Worm (Caenorhabditis elegans) whole organism, young adult: ENCODE data around the gene H03G16.1.

Experiments used
- B0261.1 ChIP-seq: sonication (generic microtip); optimal IDR thresholded peaks from 2 replicates; lab custom pipeline; 2016; ENCODE audit warnings: mild to moderate bottlenecking, missing genetic modification characterization, moderate library complexity, missing compliant biosample characterization
- C06A6.2 ChIP-seq: fragments of 200-800 bp; sonication (Bioruptor generic); conservative IDR thresholded peaks from 2 replicates; pipeline ENCODE4 v1.3.6; 2022; ENCODE audit warnings: missing genetic modification characterization, missing compliant biosample characterization
- D2030.7 ChIP-seq: fragments of 200-800 bp; sonication (Bioruptor generic); IDR thresholded peaks from 2 replicates; pipeline ENCODE4 v1.3.6; 2022; ENCODE audit warnings: missing genetic modification reagents, missing genetic modification characterization, missing compliant biosample characterization
- F23B12.7 ChIP-seq: sonication (generic microtip); optimal IDR thresholded peaks from 2 replicates; lab custom pipeline; 2017; ENCODE audit warnings: missing genetic modification characterization, mild to moderate bottlenecking, missing compliant biosample characterization, antibody characterized with exemption, moderate library complexity; ENCODE audit not compliant: insufficient read depth
- F37B4.10 ChIP-seq: fragments of 200-800 bp; sonication (Bioruptor generic); IDR thresholded peaks from 2 replicates; pipeline ENCODE4 v1.3.6; 2022; ENCODE audit warnings: missing genetic modification characterization, missing compliant biosample characterization
- F57A8.1 ChIP-seq: fragments of 200-800 bp; sonication (Bioruptor generic); optimal IDR thresholded peaks from 2 replicates; lab custom pipeline; 2018; ENCODE audit warnings: mild to moderate bottlenecking, missing genetic modification characterization, moderate library complexity, missing compliant biosample characterization
- T07F8.4 ChIP-seq: sonication (generic microtip); optimal IDR thresholded peaks from 2 replicates; lab custom pipeline; 2016; ENCODE audit warnings: mild to moderate bottlenecking, missing genetic modification characterization, moderate library complexity, missing compliant biosample characterization
- atf-7 ChIP-seq: sonication (generic microtip); optimal IDR thresholded peaks from 2 replicates; lab custom pipeline; 2017; ENCODE audit warnings: mild to moderate bottlenecking, missing genetic modification characterization, missing compliant biosample characterization
- cebp-2 ChIP-seq: fragments of 200-800 bp; sonication (Bioruptor generic); IDR thresholded peaks from 2 replicates; pipeline ENCODE4 v1.3.6; 2022; ENCODE audit warnings: missing genetic modification characterization, missing compliant biosample characterization
- dpff-1 ChIP-seq: sonication (generic microtip); optimal IDR thresholded peaks from 2 replicates; lab custom pipeline; 2017; ENCODE audit warnings: mild to moderate bottlenecking, missing genetic modification characterization, missing compliant biosample characterization
- dpl-1 ChIP-seq: fragments of 150-350 bp; optimal IDR thresholded peaks from 2 replicates; lab custom pipeline; 2014; ENCODE audit warnings: missing biosample characterization, missing genetic modification reagents, missing genetic modification characterization
- egrh-3 ChIP-seq: fragments of 200-800 bp; sonication (Bioruptor generic); IDR thresholded peaks from 2 replicates; pipeline ENCODE4 v1.3.6; 2022; ENCODE audit warnings: missing genetic modification reagents, missing genetic modification characterization, missing compliant biosample characterization
- ets-4 ChIP-seq: fragments of 200-800 bp; sonication (Bioruptor generic); optimal IDR thresholded peaks from 2 replicates; lab custom pipeline; 2018; ENCODE audit warnings: mild to moderate bottlenecking, missing genetic modification characterization, missing compliant biosample characterization
- fkh-3 ChIP-seq: sonication (generic microtip); optimal IDR thresholded peaks from 2 replicates; lab custom pipeline; 2016; ENCODE audit warnings: mild to moderate bottlenecking, missing genetic modification characterization, missing compliant biosample characterization
- hmg-1.2 ChIP-seq: fragments of 200-800 bp; sonication (Bioruptor generic); IDR thresholded peaks from 2 replicates; pipeline ENCODE4 v1.3.6; 2022; ENCODE audit warnings: missing genetic modification reagents, missing genetic modification characterization, missing compliant biosample characterization
- let-607 ChIP-seq, 2 experiments: fragments of 200-800 bp in 1 of 2; sonication (Bioruptor generic) in 1 of 2; sonication (generic microtip) in 1 of 2; optimal IDR thresholded peaks; 2 replicates each; lab custom pipeline; 2016 to 2018; ENCODE audit warnings: mild to moderate bottlenecking in 2 of 2, missing compliant biosample characterization in 2 of 2, missing genetic modification characterization in 2 of 2, moderate library complexity in 2 of 2, missing genotype in 1 of 2
- lin-35 ChIP-seq, 3 experiments: fragments of 150-350 bp in 2 of 3; sonication (generic microtip) in 1 of 3; optimal IDR thresholded peaks; 2 replicates each; lab custom pipeline; 2014 to 2018; ENCODE audit warnings: missing biosample characterization in 3 of 3, missing genetic modification characterization in 3 of 3, missing genetic modification reagents in 3 of 3
- lsl-1 ChIP-seq: fragments of 200-800 bp; sonication (Bioruptor generic); optimal IDR thresholded peaks from 2 replicates; lab custom pipeline; 2018; ENCODE audit warnings: mild to moderate bottlenecking, missing genetic modification characterization, moderate library complexity, missing compliant biosample characterization
- madf-8 ChIP-seq: fragments of 200-800 bp; sonication (Bioruptor generic); conservative IDR thresholded peaks from 2 replicates; pipeline ENCODE4 v1.3.6; 2022; ENCODE audit warnings: missing genetic modification reagents, missing genetic modification characterization, missing compliant biosample characterization
- mes-4 ChIP-seq: sonication (generic microtip); optimal IDR thresholded peaks from 2 replicates; lab custom pipeline; 2016; ENCODE audit warnings: missing genotype, missing genetic modification characterization, missing compliant biosample characterization
- nhr-80 ChIP-seq: sonication (generic microtip); optimal IDR thresholded peaks from 2 replicates; lab custom pipeline; 2016; ENCODE audit warnings: missing genetic modification characterization, missing compliant biosample characterization
- pha-4 ChIP-seq: fragments of 150-350 bp; sonication (generic microtip); optimal IDR thresholded peaks from 2 replicates; lab custom pipeline; 2014; ENCODE audit warnings: missing biosample characterization, missing genetic modification reagents, missing genetic modification characterization
- repo-1 ChIP-seq: sonication (generic microtip); optimal IDR thresholded peaks from 2 replicates; lab custom pipeline; 2017; ENCODE audit warnings: mild to moderate bottlenecking, missing genetic modification characterization, missing compliant biosample characterization
- sea-2 ChIP-seq: fragments of 200-800 bp; sonication (Bioruptor generic); IDR thresholded peaks from 2 replicates; pipeline ENCODE4 v1.3.6; 2022; ENCODE audit warnings: missing genetic modification characterization, missing compliant biosample characterization
- snpc-1.1 ChIP-seq: sonication (generic microtip); optimal IDR thresholded peaks from 2 replicates; lab custom pipeline; 2017; ENCODE audit warnings: missing genetic modification characterization, mild to moderate bottlenecking, missing compliant biosample characterization, antibody characterized with exemption, moderate library complexity, missing genotype, missing genetic modification reagents; ENCODE audit not compliant: insufficient read depth
- snpc-3.4 ChIP-seq: sonication (generic microtip); optimal IDR thresholded peaks from 2 replicates; lab custom pipeline; 2017; ENCODE audit warnings: missing genetic modification characterization, mild to moderate bottlenecking, missing compliant biosample characterization, antibody characterized with exemption, moderate library complexity, missing genotype, missing genetic modification reagents
- snpc-4 ChIP-seq, 5 experiments: fragments of 150-350 bp in 1 of 5; sonication (generic microtip) in 4 of 5; optimal IDR thresholded peaks; 2 replicates each; lab custom pipeline; 2014 to 2018; ENCODE audit warnings: missing genetic modification characterization in 5 of 5, missing biosample characterization in 3 of 5, antibody characterized with exemption in 2 of 5, mild to moderate bottlenecking in 2 of 5, missing compliant biosample characterization in 2 of 5, missing genotype in 2 of 5, moderate library complexity in 2 of 5, missing genetic modification reagents in 1 of 5
- xnd-1 ChIP-seq: sonication (generic microtip); optimal IDR thresholded peaks from 2 replicates; lab custom pipeline; 2016; ENCODE audit warnings: missing genotype, missing genetic modification reagents, missing genetic modification characterization, missing compliant biosample characterization
- zfh-2 ChIP-seq: fragments of 200-800 bp; sonication (Bioruptor generic); conservative IDR thresholded peaks from 2 replicates; pipeline ENCODE4 v1.3.6; 2022; ENCODE audit warnings: missing genetic modification reagents, missing genetic modification characterization, missing compliant biosample characterization
- ztf-22 ChIP-seq: fragments of 200-800 bp; sonication (Bioruptor generic); optimal IDR thresholded peaks from 2 replicates; lab custom pipeline; 2018; ENCODE audit warnings: mild to moderate bottlenecking, missing genetic modification characterization, moderate library complexity, missing compliant biosample characterization
- ztf-26 ChIP-seq: sonication (generic microtip); optimal IDR thresholded peaks from 2 replicates; lab custom pipeline; 2017; ENCODE audit warnings: missing genetic modification characterization, missing compliant biosample characterization
- ztf-28 ChIP-seq: fragments of 200-800 bp; sonication (Bioruptor generic); IDR thresholded peaks from 2 replicates; pipeline ENCODE4 v1.3.6; 2022; ENCODE audit warnings: missing genetic modification reagents, missing genetic modification characterization, missing compliant biosample characterization
- ztf-3 ChIP-seq: fragments of 200-800 bp; sonication (Bioruptor generic); optimal IDR thresholded peaks from 2 replicates; lab custom pipeline; 2018; ENCODE audit warnings: mild to moderate bottlenecking, missing genetic modification characterization, missing compliant biosample characterization
- ztf-6 ChIP-seq: fragments of 200-800 bp; sonication (Bioruptor generic); IDR thresholded peaks from 2 replicates; pipeline ENCODE4 v1.3.6; 2022; ENCODE audit warnings: missing genetic modification reagents, missing genetic modification characterization, missing compliant biosample characterization

H03G16.1 gene

ce11 chrX:15056737-15057136 lies 3.1 kb downstream of the H03G16.1 start, which contains the start of gene H03G16.5:
Gene H03G16.5 (minus strand): TSS chrX:15056837.
- no peak for TF ChIP-seq mes-4 (tag; lab: Kevin White, UChicago)

DNA sequence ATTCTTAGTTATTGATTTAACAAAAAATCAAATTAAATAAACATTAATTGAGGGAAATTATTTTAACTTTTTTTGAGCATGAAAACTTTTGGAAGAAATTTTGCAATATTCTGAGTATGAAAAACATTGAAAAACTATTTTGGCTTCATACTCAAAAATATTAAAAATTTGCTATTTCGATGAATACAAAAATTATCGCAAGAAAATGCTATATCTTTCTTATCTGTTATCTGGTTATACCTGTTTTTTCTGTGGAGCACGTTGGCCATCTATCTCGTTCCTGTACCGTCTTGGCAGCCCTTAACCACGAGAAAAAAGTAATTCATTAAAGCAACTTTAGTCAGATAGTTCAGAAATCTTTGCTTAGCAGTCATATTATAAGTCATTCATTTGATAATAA lies 4.2 kb downstream of the H03G16.1 start:
- TF ChIP-seq snpc-4 (GFP tag; optimal IDR thresholded peaks at IDR 0.05; lab: Kevin White, UChicago) (no peak), snpc-4 (tag; optimal IDR thresholded peaks at IDR 0.05; lab: Kevin White, UChicago) (no peak), madf-8 (GFP tag; lab: Robert Waterston, UW) (no peak), xnd-1 (tag; lab: Kevin White, UChicago) (no peak)

ce11 chrX:15060303-15060702 lies 6.6 kb downstream of the H03G16.1 start, which contains the start of gene fbxa-96:
Gene fbxa-96 (minus strand): TSS chrX:15060403.
- TF ChIP-seq fkh-3 = no peak
- no peak for TF ChIP-seq dpl-1 (GFP tag; lab: Kevin White, UChicago)
- no peak for TF ChIP-seq hmg-1.2 (GFP tag; lab: Robert Waterston, UW)
- no peak for TF ChIP-seq atf-7 (tag; lab: Kevin White, UChicago)
- TF ChIP-seq F57A8.1 = no peak
- no peak for TF ChIP-seq dpff-1 (tag; lab: Kevin White, UChicago)
- no peak for TF ChIP-seq cebp-2 (GFP tag; lab: Robert Waterston, UW)
- no peak for TF ChIP-seq let-607 (tag; optimal IDR thresholded peaks at IDR 0.05; lab: Kevin White, UChicago)
- TF ChIP-seq D2030.7 (GFP tag; lab: Robert Waterston, UW) = no peak
- TF ChIP-seq ztf-22 (GFP tag; lab: Kevin White, UChicago) = no peak
- TF ChIP-seq pha-4 = no peak
- TF ChIP-seq ztf-3 (GFP tag; lab: Kevin White, UChicago) = no peak
- TF ChIP-seq ztf-6 (GFP tag; lab: Robert Waterston, UW) = no peak
- TF ChIP-seq sea-2 (GFP tag; lab: Robert Waterston, UW) = no peak
- no peak for TF ChIP-seq lin-35 (GFP tag; optimal IDR thresholded peaks at IDR 0.05; lab: Kevin White, UChicago)
- no peak for TF ChIP-seq F37B4.10 (GFP tag; lab: Robert Waterston, UW)
- TF ChIP-seq B0261.1 (tag; lab: Kevin White, UChicago) = no peak

DNA sequence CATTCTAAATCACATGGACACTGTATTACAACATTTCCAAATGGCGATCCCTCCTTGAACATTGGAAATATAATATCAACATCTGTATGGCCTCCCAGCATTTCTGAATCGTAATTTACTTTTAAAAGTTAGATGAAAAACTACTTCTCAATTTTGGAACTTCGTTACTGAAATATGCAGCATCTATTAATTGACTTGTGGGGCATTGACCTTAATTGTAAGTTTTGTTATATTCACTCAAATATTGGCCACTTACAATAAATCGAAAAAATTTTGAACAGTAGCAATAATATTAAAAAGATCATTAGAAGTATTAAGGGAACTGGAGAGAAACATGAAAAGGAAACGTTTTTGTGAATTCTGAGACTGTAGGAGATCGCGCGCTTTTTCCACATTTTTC lies 15.6 kb downstream of the H03G16.1 start, which contains the start of gene mam-6:
mam-6 (minus strand) TSS at position 101 of the 400 bp plus-strand sequence.
- no peak for TF ChIP-seq F23B12.7 (tag; lab: Kevin White, UChicago)
- TF ChIP-seq repo-1 (tag; lab: Kevin White, UChicago) = no peak

DNA sequence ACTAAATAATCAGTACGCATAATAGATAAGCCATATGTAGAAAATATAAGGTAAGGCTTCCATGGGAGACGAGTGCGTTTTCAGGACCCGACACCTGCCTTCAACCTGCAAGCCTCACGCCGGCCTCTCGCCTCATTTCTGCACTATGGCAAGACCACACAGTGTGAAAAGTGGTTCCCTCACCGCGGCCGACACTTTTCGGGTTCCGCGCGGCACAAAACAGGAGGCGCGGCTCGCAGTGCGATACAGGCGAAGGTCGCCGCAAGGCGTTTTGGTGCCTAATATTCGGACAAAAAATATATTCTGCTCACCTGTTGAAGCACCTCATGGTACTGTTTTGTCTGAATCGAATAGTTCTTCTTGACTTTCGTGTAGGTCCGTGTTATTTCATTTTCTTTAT lies 16.5 kb downstream of the H03G16.1 start:
- TF ChIP-seq zfh-2 (GFP tag; lab: Robert Waterston, UW) = peak; percentile 82
- no peak for TF ChIP-seq nhr-80 (tag; lab: Kevin White, UChicago)
- peak; percentile 21; the same call in 1 of the 2 replicates for TF ChIP-seq egrh-3 (GFP tag; lab: Robert Waterston, UW)
- TF ChIP-seq snpc-4 (GFP tag; optimal IDR thresholded peaks at IDR 0.05; lab: Kevin White, UChicago) = peak; percentile 51
- peak in 3 of 4 experiments; percentile 50 to 88 (median 82) for TF ChIP-seq snpc-4 (tag; optimal IDR thresholded peaks at IDR 0.05; lab: Kevin White, UChicago)
- peak; percentile 67 for TF ChIP-seq snpc-1.1 (tag; lab: Kevin White, UChicago)
- TF ChIP-seq, all 124 proteins: peak for 4

DNA sequence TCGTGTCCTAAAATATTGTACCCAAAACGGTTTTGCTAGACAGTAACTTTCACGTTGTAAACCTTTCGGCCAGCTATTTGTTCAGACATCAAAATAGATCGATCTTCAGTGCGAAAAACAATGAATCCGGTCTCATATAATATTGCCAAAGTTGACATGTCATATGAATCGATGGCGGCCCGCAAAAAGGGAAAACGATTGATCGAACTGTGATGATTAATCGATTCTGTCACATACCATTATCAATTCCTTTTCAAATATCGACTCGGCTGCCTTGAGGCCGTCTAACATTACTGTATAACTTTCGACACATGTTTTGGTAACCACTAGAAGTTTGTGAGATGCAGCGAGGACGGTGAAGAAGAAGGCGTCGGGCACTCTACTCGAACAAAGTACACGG lies 19.2 kb downstream of the H03G16.1 start:
- TF ChIP-seq ztf-28 (GFP tag; lab: Robert Waterston, UW) = no peak
- no peak for TF ChIP-seq lsl-1 (GFP tag; lab: Kevin White, UChicago)
- no peak for TF ChIP-seq ztf-26 (tag; lab: Kevin White, UChicago)
- TF ChIP-seq ets-4 (GFP tag; lab: Kevin White, UChicago) = no peak
- TF ChIP-seq T07F8.4 (tag; lab: Kevin White, UChicago) = no peak
- no peak for TF ChIP-seq snpc-3.4
- TF ChIP-seq C06A6.2 (GFP tag; lab: Robert Waterston, UW) = no peak
- TF ChIP-seq fkh-3 = no peak
- TF ChIP-seq, all 124 proteins: peak for 0
